Worm (Caenorhabditis elegans): ENCODE measurements around the gene T24C2.3.
A peak's percentile ranks its signal among the peaks of the same experiment; 100 is the strongest.

Gene T24C2.3

ce11 chrX:14502116-14502587 lies 41.2 kb upstream of the T24C2.3 start (continued):
- TF ChIP-seq atf-7 (tag; optimal IDR thresholded peaks at IDR 0.05): peak; percentile 58
- no peak for TF ChIP-seq ztf-28 (GFP tag; IDR thresholded peaks at IDR 0.05)
- TF ChIP-seq lsy-27 (tag; optimal IDR thresholded peaks at IDR 0.05; ENCODE audit: borderline replicate concordance, insufficient read depth): no peak
- TF ChIP-seq sdz-38 (tag; optimal IDR thresholded peaks at IDR 0.05): no peak
- no peak for TF ChIP-seq snpc-3.4 (tag; optimal IDR thresholded peaks at IDR 0.05)
- TF ChIP-seq sea-2 (GFP tag; IDR thresholded peaks at IDR 0.05): no peak
- TF ChIP-seq nhr-90 (tag; optimal IDR thresholded peaks at IDR 0.05): peak; percentile 68
- 0 out of 2 replicates have a peak, but pooled peaks have one; percentile 43 for TF ChIP-seq egl-44 (GFP tag; IDR thresholded peaks at IDR 0.05)
- no peak for TF ChIP-seq Y53G8AR.9 (GFP tag; conservative IDR thresholded peaks at IDR 0.05)
- TF ChIP-seq aptf-2 (GFP tag; conservative IDR thresholded peaks at IDR 0.05): no peak
- no peak for TF ChIP-seq rec-8 (tag; optimal IDR thresholded peaks at IDR 0.05)
- TF ChIP-seq sptf-2 (GFP tag; optimal IDR thresholded peaks at IDR 0.05): no peak
- no peak for TF ChIP-seq ekl-4 (GFP tag; IDR thresholded peaks at IDR 0.05)
- no peak for TF ChIP-seq madf-8 (GFP tag; conservative IDR thresholded peaks at IDR 0.05)
- TF ChIP-seq F57A8.1 (GFP tag; optimal IDR thresholded peaks at IDR 0.05): no peak
- TF ChIP-seq madf-10 (tag; optimal IDR thresholded peaks at IDR 0.05): no peak
- TF ChIP-seq B0336.3 (GFP tag; IDR thresholded peaks at IDR 0.05): peak; percentile 76; the same call in 1 of the 2 replicates
- no peak for TF ChIP-seq hlh-26 (GFP tag; conservative IDR thresholded peaks at IDR 0.05)
- no peak for TF ChIP-seq hlh-12 (tag; optimal IDR thresholded peaks at IDR 0.05)
- TF ChIP-seq tbp1 (GFP tag; optimal IDR thresholded peaks at IDR 0.05): peak; percentile 43
- TF ChIP-seq pha-4 (tag; optimal IDR thresholded peaks at IDR 0.05): peak; percentile 33
- TF ChIP-seq ceh-40 (GFP tag; IDR thresholded peaks at IDR 0.05): no peak
- no peak for TF ChIP-seq nhr-120 (GFP tag; IDR thresholded peaks at IDR 0.05)
- TF ChIP-seq mel-28 (tag; optimal IDR thresholded peaks at IDR 0.05; ENCODE audit: borderline replicate concordance): no peak
- TF ChIP-seq Y79H2A.3 (GFP tag; conservative IDR thresholded peaks at IDR 0.05): no peak
- no peak for TF ChIP-seq Y53F4B.3 (GFP tag; IDR thresholded peaks at IDR 0.05)
- no peak for TF ChIP-seq lsl-1 (GFP tag; optimal IDR thresholded peaks at IDR 0.05)
- no peak for TF ChIP-seq snpc-4 (GFP tag; optimal IDR thresholded peaks at IDR 0.05)
- peak in 2 of 4 experiments; percentile 1 to 40 for TF ChIP-seq snpc-4 (tag; optimal IDR thresholded peaks at IDR 0.05)
- no peak for TF ChIP-seq F23B12.7 (tag; optimal IDR thresholded peaks at IDR 0.05; ENCODE audit: insufficient read depth)
- TF ChIP-seq Y67H2A.10 (GFP tag; conservative IDR thresholded peaks at IDR 0.05): no peak
- peak; percentile 90 for TF ChIP-seq somi-1 (GFP tag; optimal IDR thresholded peaks at IDR 0.05)
- TF ChIP-seq D2030.7 (GFP tag; IDR thresholded peaks at IDR 0.05): no peak
- no peak for TF ChIP-seq nhr-179 (tag; optimal IDR thresholded peaks at IDR 0.05)
- 0 out of 2 replicates have a peak, but pooled peaks have one; percentile 35 for TF ChIP-seq dox-1 (GFP tag; IDR thresholded peaks at IDR 0.05)
- no peak for TF ChIP-seq fkh-3 (tag; optimal IDR thresholded peaks at IDR 0.05)
- TF ChIP-seq mes-4 (tag; optimal IDR thresholded peaks at IDR 0.05): no peak
- peak; percentile 17 for TF ChIP-seq dpff-1 (tag; optimal IDR thresholded peaks at IDR 0.05)
- TF ChIP-seq T26A5.8 (tag; optimal IDR thresholded peaks at IDR 0.05): no peak
- no peak for TF ChIP-seq unc-130 (GFP tag; optimal IDR thresholded peaks at IDR 0.05)
- TF ChIP-seq nfya-1 (tag; optimal IDR thresholded peaks at IDR 0.05; ENCODE audit: borderline replicate concordance, insufficient read depth): no peak
- TF ChIP-seq F55B11.4 (tag; optimal IDR thresholded peaks at IDR 0.05; ENCODE audit: borderline replicate concordance, insufficient read depth): no peak
- no peak for TF ChIP-seq pbrm-1 (GFP tag; IDR thresholded peaks at IDR 0.05)
- no peak for TF ChIP-seq F10E7.11 (tag; optimal IDR thresholded peaks at IDR 0.05)
- TF ChIP-seq ceh-27 (GFP tag; optimal IDR thresholded peaks at IDR 0.05): no peak
- TF ChIP-seq cebp-2 (GFP tag; IDR thresholded peaks at IDR 0.05): no peak
- no peak for TF ChIP-seq B0035.1 (tag; optimal IDR thresholded peaks at IDR 0.05)
- TF ChIP-seq hsf-1 (GFP tag; IDR thresholded peaks at IDR 0.05): no peak
- no peak for TF ChIP-seq die-1 (tag; optimal IDR thresholded peaks at IDR 0.05)

All from whole organism, young adult.